Worm (Caenorhabditis elegans) whole organism, L4 larva: Measurements from ENCODE around the gene K10H10.7.

ENCODE experiments used
- T20F7.1 ChIP-seq: fragments of 200-800 bp; sonication (Bioruptor generic); optimal IDR thresholded peaks from 2 replicates; lab custom pipeline; 2018; ENCODE audit warnings: mild to moderate bottlenecking, missing genetic modification characterization, missing compliant biosample characterization
- ama-1 ChIP-seq: fragments of 150-350 bp; optimal IDR thresholded peaks from 2 replicates; lab custom pipeline; 2014; ENCODE audit warnings: inconsistent platforms, mixed read lengths
- ceh-82 ChIP-seq: sonication (generic microtip); optimal IDR thresholded peaks from 2 replicates; lab custom pipeline; 2017; ENCODE audit warnings: missing biosample characterization, missing genetic modification characterization
- daf-16 ChIP-seq, 3 experiments: sonication (generic microtip); optimal IDR thresholded peaks; 2 replicates each; lab custom pipeline; 2016 to 2017; ENCODE audit warnings: missing genetic modification characterization in 3 of 3, missing genetic modification reagents in 3 of 3, mild to moderate bottlenecking in 2 of 3, missing compliant biosample characterization in 2 of 3, missing biosample characterization in 1 of 3, moderate library complexity in 1 of 3
- nhr-11 ChIP-seq: fragments of 150-350 bp; optimal IDR thresholded peaks from 2 replicates; lab custom pipeline; 2014; ENCODE audit warnings: missing biosample characterization, missing genetic modification characterization
- nhr-25 ChIP-seq: sonication (generic microtip); optimal IDR thresholded peaks from 2 replicates; lab custom pipeline; 2017; ENCODE audit warnings: missing genetic modification characterization, mild to moderate bottlenecking, missing compliant biosample characterization, antibody characterized with exemption, moderate library complexity, borderline replicate concordance; ENCODE audit not compliant: insufficient read depth
- unc-130 ChIP-seq: sonication (generic microtip); optimal IDR thresholded peaks from 2 replicates; lab custom pipeline; 2016; ENCODE audit warnings: missing genetic modification reagents, missing genetic modification characterization, missing compliant biosample characterization
- zip-11 ChIP-seq: fragments of 200-800 bp; sonication (Bioruptor generic); IDR thresholded peaks from 2 replicates; pipeline ENCODE4 v1.3.6; 2022; ENCODE audit warnings: missing genetic modification characterization, missing compliant biosample characterization

DNA sequence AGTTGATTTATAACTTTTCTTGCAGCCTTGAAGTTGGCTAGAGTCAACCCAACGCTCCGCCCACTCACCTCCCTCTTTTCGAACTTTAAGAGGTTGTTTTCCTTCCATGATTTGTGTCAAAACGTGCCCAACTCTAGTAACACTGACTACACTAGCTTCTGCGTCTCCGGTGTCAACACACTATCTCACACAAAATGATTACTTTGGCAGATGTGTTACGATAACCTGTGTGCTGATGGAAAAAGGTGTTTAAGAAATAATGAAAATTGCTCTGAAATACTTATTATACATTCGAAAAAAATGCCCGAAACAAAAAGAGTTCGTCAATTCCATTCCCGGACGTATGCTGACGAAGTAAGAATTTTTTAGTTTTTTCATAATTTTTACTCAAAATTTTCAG, 4.5 kb downstream of the K10H10.7 start, which contains the start of gene K10H10.6:
- TF ChIP-seq nhr-11 (tag; lab: Kevin White, UChicago) (no peak), nhr-25 (tag; lab: Kevin White, UChicago) (no peak), ceh-82 (tag; lab: Kevin White, UChicago) (no peak), unc-130 (no peak), T20F7.1 (GFP tag; lab: Kevin White, UChicago) (no peak), zip-11 (GFP tag; lab: Robert Waterston, UW) (no peak), daf-16 (GFP tag; optimal IDR thresholded peaks at IDR 0.05; lab: Kevin White, UChicago) (no peak), daf-16 (tag; optimal IDR thresholded peaks at IDR 0.05; lab: Kevin White, UChicago) (no peak), ama-1 (lab: Kevin White, UChicago) (no peak)
